Worm (Caenorhabditis elegans): Measurements from ENCODE around the gene F59F3.6.

Gene F59F3.6

DNA sequence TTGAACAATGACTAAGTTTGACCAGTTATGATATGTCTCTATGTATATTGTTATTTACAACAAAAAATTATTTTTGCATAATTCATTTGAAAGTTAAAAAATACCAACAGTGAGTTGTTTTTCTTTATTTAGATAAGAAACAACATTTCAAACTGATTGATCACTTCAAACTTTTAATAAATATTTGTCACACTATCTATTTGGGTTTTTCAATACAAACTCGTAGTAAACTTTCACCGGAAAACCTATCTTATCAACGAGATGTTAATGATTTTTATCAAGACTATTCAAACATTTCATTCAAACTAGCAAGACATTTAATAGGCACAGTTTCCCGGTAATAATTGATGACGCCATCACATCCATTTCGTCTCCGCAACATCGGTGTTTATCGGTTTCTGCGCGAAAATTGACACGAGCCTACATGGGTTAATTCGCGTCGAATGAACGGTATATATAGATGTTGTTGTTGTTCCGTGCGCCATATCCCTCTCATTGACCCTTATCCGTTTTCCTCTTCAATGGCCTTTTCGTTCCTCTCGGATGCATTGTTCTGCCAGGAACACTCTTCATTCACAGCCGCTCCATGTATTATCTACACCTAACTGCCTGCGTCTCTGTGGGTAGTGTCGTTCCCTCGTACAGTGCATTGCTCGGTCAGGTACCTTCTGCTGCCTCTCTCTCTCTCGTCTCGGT lies 8.8 kb downstream of the F59F3.6 start:
- TF ChIP-seq xbp-1 (tag; optimal IDR thresholded peaks at IDR 0.05) (no peak), mep-1 (tag; optimal IDR thresholded peaks at IDR 0.05) (peak; percentile 32), unc-30 (tag; optimal IDR thresholded peaks at IDR 0.05) (no peak), fkh-10 (GFP tag; optimal IDR thresholded peaks at IDR 0.05) (no peak), sptf-1 (tag; optimal IDR thresholded peaks at IDR 0.05) (no peak), dpl-1 (GFP tag; optimal IDR thresholded peaks at IDR 0.05) (no peak), tlp-1 (tag; optimal IDR thresholded peaks at IDR 0.05) (peak; percentile 17), elt-2 (tag; optimal IDR thresholded peaks at IDR 0.05) (peak; percentile 57), tbx-2 (tag; optimal IDR thresholded peaks at IDR 0.05) (no peak), mef-2 (tag; optimal IDR thresholded peaks at IDR 0.05) (no peak), mdl-1 (tag; optimal IDR thresholded peaks at IDR 0.05) (no peak), lin-15B (tag; optimal IDR thresholded peaks at IDR 0.05) (no peak)

DNA sequence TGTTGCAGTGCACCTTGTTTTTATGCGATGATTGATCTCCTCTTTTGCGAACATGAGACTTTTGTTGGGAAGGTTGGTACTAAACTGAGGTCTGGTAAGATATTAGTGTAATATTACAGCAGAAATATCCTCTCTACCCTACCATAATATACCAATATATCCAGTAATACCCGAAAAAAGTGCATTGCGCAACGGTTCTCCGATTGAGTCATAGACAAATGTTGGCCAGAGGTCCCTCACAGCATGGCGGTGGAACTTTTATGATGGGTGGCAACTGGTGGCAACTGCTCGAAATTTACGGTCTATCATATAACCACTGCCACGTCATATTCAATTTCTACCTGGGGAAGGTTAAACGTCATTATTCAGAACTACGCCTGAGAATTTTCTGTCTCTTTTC lies 9.8 kb downstream of the F59F3.6 start:
- TF ChIP-seq F16B12.6 (tag; optimal IDR thresholded peaks at IDR 0.05) (no peak), lsy-2 (tag; optimal IDR thresholded peaks at IDR 0.05) (no peak), efl-1 (optimal IDR thresholded peaks at IDR 0.05) (no peak), efl-1 (GFP tag; optimal IDR thresholded peaks at IDR 0.05 in 1 of 2) (peak in 1 of 2 experiments; percentile 6), lin-14 (GFP tag; optimal IDR thresholded peaks at IDR 0.05) (no peak), zip-4 (GFP tag; optimal IDR thresholded peaks at IDR 0.05) (no peak), jun-1 (tag; optimal IDR thresholded peaks at IDR 0.05) (no peak), pax-3 (tag; optimal IDR thresholded peaks at IDR 0.05) (no peak), alr-1 (tag; optimal IDR thresholded peaks at IDR 0.05; ENCODE audit: borderline replicate concordance) (no peak), C16A3.4 (tag; optimal IDR thresholded peaks at IDR 0.05) (no peak)

- TF ChIP-seq mep-1 (tag; optimal IDR thresholded peaks at IDR 0.05) (no peak), rnt-1 (tag; optimal IDR thresholded peaks at IDR 0.05) (no peak), ama-1 (optimal IDR thresholded peaks at IDR 0.05) (no peak), unc-62 (GFP tag; optimal IDR thresholded peaks at IDR 0.05) (no peak), snpc-4 (tag; optimal IDR thresholded peaks at IDR 0.05) (no peak), efl-1 (optimal IDR thresholded peaks at IDR 0.05) (no peak), efl-1 (GFP tag; optimal IDR thresholded peaks at IDR 0.05 in 1 of 2) (no peak), ztf-11 (tag; optimal IDR thresholded peaks at IDR 0.05) (no peak), nhr-11 (tag; optimal IDR thresholded peaks at IDR 0.05) (no peak)
Observed at ce11 chrX:10982051-10982450, 17.0 kb downstream of the F59F3.6 start, which contains the start of gene ver-4. Gene ver-4, plus strand, starts transcription at chrX:10982351.

DNA sequence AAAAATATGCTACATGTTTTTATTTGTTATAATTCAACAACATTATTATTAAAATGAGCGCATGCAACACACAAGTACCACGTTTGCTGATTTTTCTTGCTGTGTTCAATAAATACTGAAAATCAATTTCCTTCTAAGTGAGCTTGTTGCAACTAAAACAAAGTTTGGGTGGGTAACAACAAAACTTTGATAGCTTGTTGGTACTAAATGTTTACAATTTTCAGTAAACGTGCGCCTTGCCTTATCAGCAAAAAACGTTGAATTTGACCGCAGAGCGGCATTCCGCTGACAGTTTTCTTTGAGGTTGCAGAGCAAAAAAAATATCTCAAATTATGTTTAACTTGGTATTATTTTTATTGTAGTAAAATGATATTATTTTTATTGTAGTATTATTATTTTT lies 17.7 kb downstream of the F59F3.6 start:
- TF ChIP-seq swsn-7 (tag; optimal IDR thresholded peaks at IDR 0.05) (no peak), sup-37 (GFP tag; optimal IDR thresholded peaks at IDR 0.05) (no peak), mef-2 (tag; optimal IDR thresholded peaks at IDR 0.05) (no peak), C34B4.2 (tag; optimal IDR thresholded peaks at IDR 0.05) (no peak), lir-3 (tag; optimal IDR thresholded peaks at IDR 0.05; ENCODE audit: poor library complexity) (no peak), lsy-2 (tag; optimal IDR thresholded peaks at IDR 0.05) (no peak), snpc-4 (tag; optimal IDR thresholded peaks at IDR 0.05) (no peak), ztf-11 (tag; optimal IDR thresholded peaks at IDR 0.05) (no peak), jun-1 (tag; optimal IDR thresholded peaks at IDR 0.05) (no peak), mdl-1 (tag; optimal IDR thresholded peaks at IDR 0.05) (no peak), aha-1 (tag; optimal IDR thresholded peaks at IDR 0.05) (no peak), hpl-2 (GFP tag; optimal IDR thresholded peaks at IDR 0.05) (no peak), ceh-8 (GFP tag; optimal IDR thresholded peaks at IDR 0.05) (no peak)

- no peak for TF ChIP-seq alr-1 (tag; optimal IDR thresholded peaks at IDR 0.05; ENCODE audit: borderline replicate concordance)
- no peak for TF ChIP-seq dpl-1 (GFP tag; optimal IDR thresholded peaks at IDR 0.05)
- TF ChIP-seq lsy-2 (tag; optimal IDR thresholded peaks at IDR 0.05), result no peak
- no peak for TF ChIP-seq tbx-2 (tag; optimal IDR thresholded peaks at IDR 0.05)
- TF ChIP-seq mdl-1 (tag; optimal IDR thresholded peaks at IDR 0.05), result no peak
- TF ChIP-seq ceh-88 (GFP tag; IDR thresholded peaks at IDR 0.05), result no peak
- TF ChIP-seq lin-13 (GFP tag; optimal IDR thresholded peaks at IDR 0.05), result no peak
- no peak for TF ChIP-seq swsn-7 (tag; optimal IDR thresholded peaks at IDR 0.05)
- TF ChIP-seq ets-5 (GFP tag; IDR thresholded peaks at IDR 0.05), result no peak
Observed at ce11 chrX:10979186-10979585, 19.9 kb downstream of the F59F3.6 start, which contains the start of gene pxn-2. Gene pxn-2, minus strand, starts transcription at chrX:10979286.

All from whole organism, L1 larva.